Fruit fly (Drosophila melanogaster) Kc167 (cell line): ENCODE measurements around the gene COX7B.

Experiments
- Myc ChIP-seq: fragments of >200 bp; optimal IDR thresholded peaks from 2 replicates; lab custom pipeline; 2017; ENCODE audit warnings: missing external identifiers
- h ChIP-seq: fragments of >200 bp; optimal IDR thresholded peaks from 3 replicates; lab custom pipeline; 2018; ENCODE audit warnings: missing external identifiers
- psq ChIP-seq: fragments of >200 bp; optimal IDR thresholded peaks from 2 replicates; lab custom pipeline; 2017; ENCODE audit warnings: missing external identifiers

DNA sequence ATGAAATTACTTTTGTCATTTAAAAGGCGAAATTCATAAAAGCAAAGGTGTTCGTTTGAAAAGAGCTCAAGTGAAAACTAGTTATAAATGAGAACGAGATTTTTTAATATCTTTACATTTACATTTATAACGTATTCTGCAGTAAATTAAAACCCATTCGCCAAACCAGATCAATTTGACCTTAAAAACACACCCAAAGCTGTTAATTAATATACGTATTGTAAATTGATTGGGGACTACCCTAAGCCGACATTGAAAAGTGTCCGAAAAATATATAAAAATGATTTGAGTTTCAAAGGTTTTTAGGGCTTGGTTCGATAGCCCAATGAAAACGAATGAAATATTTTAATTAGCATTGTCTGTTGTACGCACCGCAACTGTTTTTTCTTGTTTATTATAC is 26.3 kb upstream of the COX7B start:
- TF ChIP-seq h (lab: Kevin White, UChicago) (no peak), Myc (lab: Kevin White, UChicago) (no peak), psq (lab: Kevin White, UChicago) (no peak)
